Fruit fly (Drosophila melanogaster) whole organism, wandering third instar larva: ENCODE data around the gene Mesh1.

ENCODE experiments used
- Dfd ChIP-seq: fragments of >200 bp; optimal IDR thresholded peaks from 2 replicates; lab custom pipeline; 2017; ENCODE audit warnings: missing biosample characterization, missing genetic modification characterization
- Hnf4 ChIP-seq: fragments of 200-800 bp; sonication (Bioruptor generic); optimal IDR thresholded peaks from 2 replicates; lab custom pipeline; 2016; ENCODE audit warnings: missing biosample characterization, mild to moderate bottlenecking, missing genetic modification characterization
- Myc ChIP-seq: fragments of >200 bp; optimal IDR thresholded peaks from 2 replicates; lab custom pipeline; 2017
- lola ChIP-seq: fragments of >200 bp; optimal IDR thresholded peaks from 2 replicates; lab custom pipeline; 2017; ENCODE audit warnings: missing biosample characterization, missing genetic modification characterization
- sv ChIP-seq: fragments of 200-800 bp; sonication (Bioruptor generic); optimal IDR thresholded peaks from 3 replicates; lab custom pipeline; 2016; ENCODE audit warnings: missing biosample characterization, missing genetic modification characterization

dm6 chr3R:29198299-29198698, 4.0 kb downstream of the Mesh1 start:
- TF ChIP-seq lola (GFP tag; lab: Kevin White, UChicago), result no peak
- TF ChIP-seq sv (GFP tag; lab: Kevin White, UChicago), result no peak
- no peak for TF ChIP-seq Hnf4
- no peak for TF ChIP-seq Myc (lab: Kevin White, UChicago)
- no peak for TF ChIP-seq Dfd
